Fruit fly (Drosophila melanogaster): ENCODE data around the gene Takl2.

DNA sequence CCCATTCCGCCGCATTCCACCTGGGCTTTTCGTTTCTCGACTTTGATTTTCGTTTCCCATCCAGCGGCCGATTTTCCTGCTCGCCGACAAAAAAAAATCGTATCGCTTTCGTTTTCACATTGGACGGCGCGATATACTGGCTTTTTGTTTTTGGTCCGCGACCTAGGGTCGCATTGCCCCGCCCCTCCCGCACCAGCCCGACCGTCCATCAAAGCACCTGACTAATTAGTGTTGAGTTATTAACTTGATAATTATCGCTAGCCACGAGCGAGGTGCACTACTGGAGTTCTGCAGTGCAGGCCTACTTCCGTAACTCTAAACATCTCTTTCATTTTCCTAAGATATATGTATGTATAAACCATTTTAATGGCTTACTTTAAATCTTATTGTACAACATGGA is 18.0 kb upstream of the Takl2 start:
- no peak for TF ChIP-seq psq (optimal IDR thresholded peaks at IDR 0.05)
- no peak for TF ChIP-seq ttk (optimal IDR thresholded peaks at IDR 0.05)
- TF ChIP-seq h (optimal IDR thresholded peaks at IDR 0.05): no peak
- no peak for TF ChIP-seq insv (optimal IDR thresholded peaks at IDR 0.05)

Measured in Kc167 (cell line).